Fruit fly (Drosophila melanogaster): ENCODE data around the gene CG34428.

CG34428 gene

dm6 chr3L:13068293-13068692, 6.7 kb downstream of the CG34428 start:
- TF ChIP-seq CG4496 (GFP tag; IDR thresholded peaks at IDR 0.05) (no peak), D1 (tag; optimal IDR thresholded peaks at IDR 0.05) (no peak), fd96Ca (GFP tag; IDR thresholded peaks at IDR 0.05) (no peak), CG14655 (GFP tag; optimal IDR thresholded peaks at IDR 0.05) (peak; percentile 46), CG12605 (GFP tag; IDR thresholded peaks at IDR 0.05) (no peak), gl (tag; optimal IDR thresholded peaks at IDR 0.05) (no peak), Snoo (tag; optimal IDR thresholded peaks at IDR 0.05) (no peak), Ets98B (GFP tag; IDR thresholded peaks at IDR 0.05) (no peak), CG15710 (tag; optimal IDR thresholded peaks at IDR 0.05) (no peak), CG17806 (tag; optimal IDR thresholded peaks at IDR 0.05) (peak; percentile 15), CG32121 (GFP tag; IDR thresholded peaks at IDR 0.05) (no peak), rn (GFP tag; IDR thresholded peaks at IDR 0.05) (no peak), EcR (GFP tag; optimal IDR thresholded peaks at IDR 0.05) (no peak), CG34367 (tag; optimal IDR thresholded peaks at IDR 0.05) (no peak), CG8301 (tag; optimal IDR thresholded peaks at IDR 0.05) (peak; percentile 15), Pif1B (GFP tag; optimal IDR thresholded peaks at IDR 0.05) (no peak), CG13204 (GFP tag; optimal IDR thresholded peaks at IDR 0.05) (no peak), Pif1A (GFP tag; optimal IDR thresholded peaks at IDR 0.05) (peak; percentile 6), CG8159 (tag; optimal IDR thresholded peaks at IDR 0.05) (no peak), CG9948 (tag; optimal IDR thresholded peaks at IDR 0.05) (peak; percentile 35), CG10348 (GFP tag; IDR thresholded peaks at IDR 0.05) (no peak)

- TF ChIP-seq CG12605 (GFP tag; IDR thresholded peaks at IDR 0.05), result no peak
- TF ChIP-seq EcR (GFP tag; optimal IDR thresholded peaks at IDR 0.05), result no peak
- no peak for TF ChIP-seq Ets98B (GFP tag; IDR thresholded peaks at IDR 0.05)
- TF ChIP-seq CG14655 (GFP tag; optimal IDR thresholded peaks at IDR 0.05), result no peak
- no peak for TF ChIP-seq CG4496 (GFP tag; IDR thresholded peaks at IDR 0.05)
These were observed 12.6 kb downstream of the CG34428 start for dm6 chr3L:13074084-13074624.

dm6 chr3L:13077326-13077725, 15.8 kb downstream of the CG34428 start:
- TF ChIP-seq CG12605 (GFP tag; IDR thresholded peaks at IDR 0.05) (no peak), CG4496 (GFP tag; IDR thresholded peaks at IDR 0.05) (no peak), CG9948 (tag; optimal IDR thresholded peaks at IDR 0.05) (no peak), gl (tag; optimal IDR thresholded peaks at IDR 0.05) (no peak), CG8301 (tag; optimal IDR thresholded peaks at IDR 0.05) (no peak), CG34367 (tag; optimal IDR thresholded peaks at IDR 0.05) (no peak)

dm6 chr3L:13080418-13080817, 18.9 kb downstream of the CG34428 start:
- TF ChIP-seq D1 (tag; optimal IDR thresholded peaks at IDR 0.05) (no peak), CG9948 (tag; optimal IDR thresholded peaks at IDR 0.05) (no peak), CG10348 (GFP tag; IDR thresholded peaks at IDR 0.05) (no peak), CG4496 (GFP tag; IDR thresholded peaks at IDR 0.05) (no peak), gl (tag; optimal IDR thresholded peaks at IDR 0.05) (no peak), EcR (GFP tag; optimal IDR thresholded peaks at IDR 0.05) (no peak), CG34367 (tag; optimal IDR thresholded peaks at IDR 0.05) (no peak), Pif1B (GFP tag; optimal IDR thresholded peaks at IDR 0.05) (no peak), Snoo (tag; optimal IDR thresholded peaks at IDR 0.05) (no peak), CG13204 (GFP tag; optimal IDR thresholded peaks at IDR 0.05) (no peak), CG12605 (GFP tag; IDR thresholded peaks at IDR 0.05) (no peak), CG15710 (tag; optimal IDR thresholded peaks at IDR 0.05) (no peak), CG8159 (tag; optimal IDR thresholded peaks at IDR 0.05) (no peak)

dm6 chr3L:13081284-13081937, 19.9 kb downstream of the CG34428 start:
- TF ChIP-seq Snoo (tag; optimal IDR thresholded peaks at IDR 0.05) (no peak), Pif1A (GFP tag; optimal IDR thresholded peaks at IDR 0.05) (no peak), D1 (tag; optimal IDR thresholded peaks at IDR 0.05) (no peak), gl (tag; optimal IDR thresholded peaks at IDR 0.05) (no peak), Pif1B (GFP tag; optimal IDR thresholded peaks at IDR 0.05) (no peak), CG12605 (GFP tag; IDR thresholded peaks at IDR 0.05) (no peak)

- TF ChIP-seq CG8301 (tag; optimal IDR thresholded peaks at IDR 0.05) (no peak), Pif1B (GFP tag; optimal IDR thresholded peaks at IDR 0.05) (no peak), Ets98B (GFP tag; IDR thresholded peaks at IDR 0.05) (no peak), CG13204 (GFP tag; optimal IDR thresholded peaks at IDR 0.05) (no peak), CG8159 (tag; optimal IDR thresholded peaks at IDR 0.05) (no peak), rn (GFP tag; IDR thresholded peaks at IDR 0.05) (no peak), CG10348 (GFP tag; IDR thresholded peaks at IDR 0.05) (no peak)
These were observed 21.9 kb downstream of the CG34428 start for dm6 chr3L:13083432-13083831.

dm6 chr3L:13084477-13084876, 22.9 kb downstream of the CG34428 start:
- no peak for TF ChIP-seq CG9948 (tag; optimal IDR thresholded peaks at IDR 0.05)
- TF ChIP-seq rn (GFP tag; IDR thresholded peaks at IDR 0.05), result no peak
- no peak for TF ChIP-seq CG4496 (GFP tag; IDR thresholded peaks at IDR 0.05)
- no peak for TF ChIP-seq Ets98B (GFP tag; IDR thresholded peaks at IDR 0.05)
- no peak for TF ChIP-seq D1 (tag; optimal IDR thresholded peaks at IDR 0.05)
- TF ChIP-seq CG17806 (tag; optimal IDR thresholded peaks at IDR 0.05), result no peak
- no peak for TF ChIP-seq CG10348 (GFP tag; IDR thresholded peaks at IDR 0.05)
- no peak for TF ChIP-seq EcR (GFP tag; optimal IDR thresholded peaks at IDR 0.05)
- no peak for TF ChIP-seq CG12605 (GFP tag; IDR thresholded peaks at IDR 0.05)
- TF ChIP-seq CG13204 (GFP tag; optimal IDR thresholded peaks at IDR 0.05), result no peak

Data from whole organism, pupa.